Worm (Caenorhabditis elegans) whole organism, L3 larva: ENCODE data around the gene Y37H2A.11.

ENCODE experiments used
- ama-1 ChIP-seq: fragments of 150-350 bp; optimal IDR thresholded peaks from 2 replicates; lab custom pipeline; 2018
- ceh-28 ChIP-seq: fragments of 150-350 bp; optimal IDR thresholded peaks from 2 replicates; lab custom pipeline; 2014; ENCODE audit warnings: missing biosample characterization, missing genetic modification reagents, missing genetic modification characterization
- egl-5 ChIP-seq: fragments of 150-350 bp; optimal IDR thresholded peaks from 2 replicates; lab custom pipeline; 2017; ENCODE audit warnings: missing biosample characterization, missing genetic modification reagents, missing genetic modification characterization, inconsistent platforms
- elt-2 ChIP-seq: sonication (generic microtip); optimal IDR thresholded peaks from 2 replicates; lab custom pipeline; 2016; ENCODE audit warnings: missing genetic modification reagents, mild to moderate bottlenecking, missing genetic modification characterization, missing compliant biosample characterization
- eor-1 ChIP-seq, 2 experiments: fragments of 150-350 bp; optimal IDR thresholded peaks; 2 replicates each; lab custom pipeline; 2014 to 2018; ENCODE audit warnings: missing biosample characterization in 2 of 2, missing genetic modification characterization in 2 of 2
- fos-1 ChIP-seq: fragments of 150-350 bp; optimal IDR thresholded peaks from 2 replicates; lab custom pipeline; 2014; ENCODE audit warnings: missing biosample characterization, missing genetic modification characterization
- nhr-11 ChIP-seq: fragments of 150-350 bp; optimal IDR thresholded peaks from 2 replicates; lab custom pipeline; 2014; ENCODE audit warnings: missing biosample characterization, missing genetic modification characterization
- nhr-12 ChIP-seq: fragments of 150-350 bp; optimal IDR thresholded peaks from 2 replicates; lab custom pipeline; 2014; ENCODE audit warnings: missing biosample characterization, missing genetic modification characterization
- nhr-23 ChIP-seq: fragments of 150-350 bp; optimal IDR thresholded peaks from 2 replicates; lab custom pipeline; 2014; ENCODE audit warnings: missing biosample characterization, missing genetic modification reagents, missing genetic modification characterization
- nhr-237 ChIP-seq: fragments of 150-350 bp; optimal IDR thresholded peaks from 2 replicates; lab custom pipeline; 2014; ENCODE audit warnings: missing biosample characterization, missing genetic modification characterization
- skn-1 ChIP-seq: fragments of 150-350 bp; optimal IDR thresholded peaks from 2 replicates; lab custom pipeline; 2014; ENCODE audit warnings: missing biosample characterization, missing genetic modification characterization
- unc-62 ChIP-seq: fragments of 150-350 bp; sonication (generic microtip); optimal IDR thresholded peaks from 4 replicates; lab custom pipeline; 2014; ENCODE audit warnings: missing biosample characterization, missing genetic modification reagents, missing genetic modification characterization

DNA sequence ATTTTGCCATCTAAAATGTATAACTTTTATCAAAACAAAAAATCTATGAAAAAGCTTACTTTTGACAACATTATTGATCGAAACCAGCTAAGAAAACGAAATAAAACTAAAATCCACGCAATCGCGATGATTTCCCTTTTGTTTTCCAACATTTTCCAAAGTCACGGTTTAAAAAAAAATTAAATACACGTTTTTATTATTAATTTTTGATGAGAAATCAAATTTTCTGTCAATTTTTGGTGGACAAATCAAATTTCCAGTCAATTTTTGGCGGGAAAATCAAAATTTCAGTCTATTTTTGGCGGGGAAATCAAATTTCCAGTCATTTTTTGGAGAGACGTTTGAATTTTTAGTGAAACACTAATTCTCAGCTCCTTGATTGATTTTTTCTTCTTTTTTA, 23.5 kb downstream of the Y37H2A.11 start, which contains the start of gene C14A6.5:
- TF ChIP-seq ceh-28 (no peak), ama-1 (no peak), nhr-23 (tag; lab: Kevin White, UChicago) (no peak), nhr-12 (tag; lab: Kevin White, UChicago) (no peak), fos-1 (tag; lab: Kevin White, UChicago) (no peak), egl-5 (no peak), nhr-237 (no peak), unc-62 (GFP tag; lab: Kevin White, UChicago) (no peak), eor-1 (tag; optimal IDR thresholded peaks at IDR 0.05; lab: Kevin White, UChicago) (no peak), elt-2 (no peak), nhr-11 (no peak), skn-1 (no peak)
